Fruit fly (Drosophila melanogaster): ENCODE results near the gene CG34263.

CG34263 gene

dm6 chr3L:257618-258475, 7.9 kb downstream of the CG34263 start, which contains the start of the genes DIP2 and wac (continued):
- peak; percentile 76; the same call in 2 of the 3 replicates for TF ChIP-seq hb (GFP tag; IDR thresholded peaks at IDR 0.05; ENCODE audit: partially characterized antibody)
- TF ChIP-seq CG17361 (GFP tag; IDR thresholded peaks at IDR 0.05) = peak; percentile 62; the same call in 2 of the 3 replicates
- TF ChIP-seq HLH4C (GFP tag; IDR thresholded peaks at IDR 0.05; ENCODE audit: partially characterized antibody) = peak; percentile 86
- peak; percentile 65 for TF ChIP-seq ase (GFP tag; IDR thresholded peaks at IDR 0.05)
- TF ChIP-seq CrebB (tag; optimal IDR thresholded peaks at IDR 0.05) = no peak
- TF ChIP-seq D19B (GFP tag; optimal IDR thresholded peaks at IDR 0.05) = no peak
- TF ChIP-seq sqz (GFP tag; optimal IDR thresholded peaks at IDR 0.05) = no peak
- TF ChIP-seq MBD-R2 (GFP tag; IDR thresholded peaks at IDR 0.05) = peak; percentile 66
- TF ChIP-seq nom (GFP tag; optimal IDR thresholded peaks at IDR 0.05) = no peak
- peak; percentile 49 for TF ChIP-seq kay (GFP tag; optimal IDR thresholded peaks at IDR 0.05)
- TF ChIP-seq Taf1 (GFP tag; IDR thresholded peaks at IDR 0.05) = peak; percentile 20; the same call in 1 of the 2 replicates
- peak; percentile 89 for TF ChIP-seq dm (GFP tag; optimal IDR thresholded peaks at IDR 0.05)
- peak; percentile 60 for TF ChIP-seq CG33557 (GFP tag; optimal IDR thresholded peaks at IDR 0.05)
- TF ChIP-seq ab (GFP tag; optimal IDR thresholded peaks at IDR 0.05) = peak; percentile 86
- peak; percentile 22 for TF ChIP-seq Neu2 (GFP tag; optimal IDR thresholded peaks at IDR 0.05; ENCODE audit: borderline replicate concordance)
- no peak for TF ChIP-seq pan (optimal IDR thresholded peaks at IDR 0.05)
- peak in 1 of 2 experiments; percentile 68 for TF ChIP-seq pan (GFP tag; optimal IDR thresholded peaks at IDR 0.05 in 1 of 2, IDR thresholded peaks at IDR 0.05 in 1 of 2)
- peak; percentile 88 for TF ChIP-seq Hsf (GFP tag; optimal IDR thresholded peaks at IDR 0.05)
- no peak for TF ChIP-seq CG2202 (tag; optimal IDR thresholded peaks at IDR 0.05)
- peak; percentile 94 for TF ChIP-seq Antp (GFP tag; optimal IDR thresholded peaks at IDR 0.05)
- TF ChIP-seq prd (optimal IDR thresholded peaks at IDR 0.05) = no peak
- TF ChIP-seq prd (GFP tag; IDR thresholded peaks at IDR 0.05) = peak; percentile 76; the same call in 2 of the 3 replicates
- peak; percentile 55 for TF ChIP-seq CG2129 (GFP tag; IDR thresholded peaks at IDR 0.05; ENCODE audit: partially characterized antibody)
- TF ChIP-seq CG9797 (GFP tag; optimal IDR thresholded peaks at IDR 0.05) = peak; percentile 89
- no peak for TF ChIP-seq tap (tag; optimal IDR thresholded peaks at IDR 0.05)
- TF ChIP-seq CG3847 (GFP tag; IDR thresholded peaks at IDR 0.05) = peak; percentile 77
- TF ChIP-seq her (GFP tag; optimal IDR thresholded peaks at IDR 0.05) = peak; percentile 86
- peak; percentile 74 for TF ChIP-seq CG18764 (GFP tag; optimal IDR thresholded peaks at IDR 0.05)
- peak; percentile 85 for TF ChIP-seq pho (GFP tag; optimal IDR thresholded peaks at IDR 0.05)
- peak; percentile 67 for TF ChIP-seq CG17359 (tag; optimal IDR thresholded peaks at IDR 0.05)
- peak; percentile 98 for TF ChIP-seq Med (GFP tag)
- TF ChIP-seq CG1529 (GFP tag; optimal IDR thresholded peaks at IDR 0.05) = no peak
- peak; percentile 89 for TF ChIP-seq vvl (GFP tag; IDR thresholded peaks at IDR 0.05)
- TF ChIP-seq run (tag; optimal IDR thresholded peaks at IDR 0.05) = no peak
- peak; percentile 86 for TF ChIP-seq CG34224 (GFP tag; IDR thresholded peaks at IDR 0.05; ENCODE audit: partially characterized antibody)
- TF ChIP-seq shn (GFP tag; optimal IDR thresholded peaks at IDR 0.05) = peak; percentile 90
- TF ChIP-seq CG13894 (tag; optimal IDR thresholded peaks at IDR 0.05) = peak; percentile 45
- peak; percentile 53; the same call in 1 of the 2 replicates for TF ChIP-seq ssp (GFP tag; IDR thresholded peaks at IDR 0.05)
- peak; percentile 51 for TF ChIP-seq CG2875 (GFP tag; optimal IDR thresholded peaks at IDR 0.05)
- TF ChIP-seq Adf1 (GFP tag; IDR thresholded peaks at IDR 0.05) = peak; percentile 36
- peak; percentile 88 for TF ChIP-seq ewg (GFP tag; optimal IDR thresholded peaks at IDR 0.05)
- peak; percentile 69 for TF ChIP-seq lbe (GFP tag; optimal IDR thresholded peaks at IDR 0.05)
- no peak for TF ChIP-seq gce (GFP tag; IDR thresholded peaks at IDR 0.05)
- no peak for TF ChIP-seq CG4360 (GFP tag; IDR thresholded peaks at IDR 0.05)
- TF ChIP-seq peb (GFP tag; IDR thresholded peaks at IDR 0.05) = no peak
- peak; percentile 23 for TF ChIP-seq dmrt11E (tag; optimal IDR thresholded peaks at IDR 0.05)
- TF ChIP-seq CG16863 (GFP tag; optimal IDR thresholded peaks at IDR 0.05) = peak; percentile 78
- TF ChIP-seq Doc2 (GFP tag; IDR thresholded peaks at IDR 0.05) = no peak
- TF ChIP-seq seq (GFP tag; IDR thresholded peaks at IDR 0.05) = no peak; the same call in 1 of the 2 replicates

All from whole organism, embryonic.